Fruit fly (Drosophila melanogaster) whole organism, embryonic: ENCODE results near the gene CG8952.

Experiments used
- Aef1 ChIP-seq: fragments of 200-800 bp; sonication (Bioruptor generic); IDR thresholded peaks from 3 replicates; pipeline ENCODE4 v1.3.6; 2022; ENCODE audit warnings: missing biosample characterization, missing genetic modification characterization
- Blimp-1 ChIP-seq: fragments of 200-800 bp; sonication (Bioruptor generic); optimal IDR thresholded peaks from 3 replicates; lab custom pipeline; 2018; ENCODE audit warnings: missing biosample characterization, missing genetic modification characterization, mild to moderate bottlenecking, moderate library complexity, missing genetic modification reagents
- CG10321 ChIP-seq: fragments of 200-800 bp; sonication (Bioruptor generic); IDR thresholded peaks from 2 replicates; pipeline ENCODE4 v1.3.6; 2022; ENCODE audit warnings: missing biosample characterization, missing genetic modification characterization
- CG11456 ChIP-seq: fragments of 200-800 bp; sonication (Bioruptor generic); IDR thresholded peaks from 3 replicates; pipeline ENCODE4 v1.3.6; 2022; ENCODE audit warnings: missing biosample characterization, missing genetic modification characterization
- CG11696 ChIP-seq: fragments of 200-800 bp; sonication (Bioruptor generic); IDR thresholded peaks from 2 replicates; pipeline ENCODE4 v1.3.6; 2022; ENCODE audit warnings: missing biosample characterization, missing genetic modification characterization
- CG12104 ChIP-seq: fragments of 200-800 bp; sonication (Bioruptor generic); optimal IDR thresholded peaks from 3 replicates; lab custom pipeline; 2016; ENCODE audit warnings: missing biosample characterization, missing genetic modification characterization
- CG12942 ChIP-seq: fragments of 200-800 bp; sonication (Bioruptor generic); optimal IDR thresholded peaks from 3 replicates; lab custom pipeline; 2016; ENCODE audit warnings: missing biosample characterization, missing genetic modification characterization
- CG13624 ChIP-seq: fragments of 200-800 bp; sonication (Bioruptor generic); optimal IDR thresholded peaks from 2 replicates; lab custom pipeline; 2016; ENCODE audit warnings: missing biosample characterization, missing genetic modification characterization
- CG14014 ChIP-seq: fragments of 200-800 bp; sonication (Bioruptor generic); IDR thresholded peaks from 2 replicates; pipeline ENCODE4 v1.3.6; 2022; ENCODE audit warnings: missing biosample characterization, missing genetic modification characterization
- CG15696 ChIP-seq: fragments of 200-800 bp; sonication (Bioruptor generic); optimal IDR thresholded peaks from 2 replicates; lab custom pipeline; 2019; ENCODE audit warnings: missing biosample characterization, mild to moderate bottlenecking, missing genetic modification characterization, moderate library complexity
- CG17802 ChIP-seq: fragments of 200-800 bp; sonication (Bioruptor generic); optimal IDR thresholded peaks from 2 replicates; lab custom pipeline; 2018; ENCODE audit warnings: missing biosample characterization, mild to moderate bottlenecking, missing genetic modification characterization, moderate library complexity
- CG2712 ChIP-seq: fragments of 200-800 bp; optimal IDR thresholded peaks from 3 replicates; lab custom pipeline; 2019; ENCODE audit warnings: missing biosample characterization, mild to moderate bottlenecking, missing genetic modification characterization, moderate library complexity
- CG31365 ChIP-seq: fragments of 200-800 bp; sonication (Bioruptor generic); optimal IDR thresholded peaks from 2 replicates; lab custom pipeline; 2018; ENCODE audit warnings: missing biosample characterization, mild to moderate bottlenecking, missing genetic modification characterization
- CG4360 ChIP-seq: fragments of 200-800 bp; sonication (Bioruptor generic); IDR thresholded peaks from 2 replicates; pipeline ENCODE4 v1.3.6; 2022; ENCODE audit warnings: missing biosample characterization, missing genetic modification characterization
- CG4404 ChIP-seq: fragments of 200-800 bp; sonication (Bioruptor generic); IDR thresholded peaks from 2 replicates; pipeline ENCODE4 v1.3.6; 2022; ENCODE audit warnings: missing biosample characterization, missing genetic modification characterization
- CG4854 ChIP-seq: fragments of 200-800 bp; sonication (Bioruptor generic); optimal IDR thresholded peaks from 2 replicates; lab custom pipeline; 2016; ENCODE audit warnings: missing biosample characterization, missing genetic modification characterization, inconsistent platforms
- CG5953 ChIP-seq: fragments of 200-800 bp; sonication (Bioruptor generic); IDR thresholded peaks from 2 replicates; pipeline ENCODE4 v1.3.6; 2022; ENCODE audit warnings: missing biosample characterization, missing genetic modification characterization
- CG6683 ChIP-seq: fragments of 200-800 bp; sonication (Bioruptor generic); optimal IDR thresholded peaks from 2 replicates; lab custom pipeline; 2017; ENCODE audit warnings: missing biosample characterization, mild to moderate bottlenecking, missing genetic modification characterization, missing genetic modification reagents
- CG7928 ChIP-seq: fragments of 200-800 bp; sonication (Bioruptor generic); optimal IDR thresholded peaks from 2 replicates; lab custom pipeline; 2017; ENCODE audit warnings: missing biosample characterization, mild to moderate bottlenecking, missing genetic modification characterization
- CG9609 ChIP-seq: fragments of 200-800 bp; sonication (Bioruptor generic); optimal IDR thresholded peaks from 3 replicates; lab custom pipeline; 2016; ENCODE audit warnings: missing biosample characterization, missing genetic modification characterization
- CG9797 ChIP-seq: fragments of 200-800 bp; sonication (Bioruptor generic); optimal IDR thresholded peaks from 3 replicates; lab custom pipeline; 2018; ENCODE audit warnings: missing biosample characterization, mild to moderate bottlenecking, missing genetic modification characterization
- Doc2 ChIP-seq: fragments of 200-800 bp; sonication (Bioruptor generic); IDR thresholded peaks from 2 replicates; pipeline ENCODE4 v1.3.6; 2022; ENCODE audit warnings: missing biosample characterization, missing genetic modification characterization
- HLH4C ChIP-seq: fragments of 200-800 bp; sonication (Bioruptor generic); IDR thresholded peaks from 3 replicates; pipeline ENCODE4 v1.3.6; 2022; ENCODE audit warnings: missing biosample characterization, missing genetic modification characterization; ENCODE audit not compliant: partially characterized antibody
- Hey ChIP-seq: fragments of 200-800 bp; sonication (Bioruptor generic); optimal IDR thresholded peaks from 3 replicates; lab custom pipeline; 2018; ENCODE audit warnings: missing biosample characterization, mild to moderate bottlenecking, missing genetic modification characterization
- Hsf ChIP-seq: fragments of 200-800 bp; sonication (Bioruptor generic); optimal IDR thresholded peaks from 3 replicates; lab custom pipeline; 2016; ENCODE audit warnings: missing biosample characterization, missing genetic modification characterization
- Jarid2 ChIP-seq: fragments of 200-800 bp; sonication (Bioruptor generic); optimal IDR thresholded peaks from 3 replicates; lab custom pipeline; 2017; ENCODE audit warnings: mild to moderate bottlenecking, missing biosample characterization, missing genetic modification reagents, missing genetic modification characterization
- MESR4 ChIP-seq: fragments of 200-800 bp; sonication (Bioruptor generic); optimal IDR thresholded peaks from 2 replicates; lab custom pipeline; 2018; ENCODE audit warnings: missing biosample characterization, mild to moderate bottlenecking, missing genetic modification characterization, moderate library complexity
- Med ChIP-seq: fragments of 200-800 bp; sonication (Bioruptor generic); peaks from one replicate; lab custom pipeline; 2016; ENCODE audit warnings: missing biosample characterization, missing genetic modification characterization, mild to moderate bottlenecking, inconsistent platforms, moderate library complexity
- Myb ChIP-seq: fragments of 200-800 bp; sonication (Bioruptor generic); optimal IDR thresholded peaks from 2 replicates; lab custom pipeline; 2016; ENCODE audit warnings: missing biosample characterization, missing genetic modification characterization
- NFAT ChIP-seq: fragments of 200-800 bp; sonication (Bioruptor generic); IDR thresholded peaks from 2 replicates; pipeline ENCODE4 v1.3.6; 2022; ENCODE audit warnings: missing biosample characterization, missing genetic modification characterization
- Stat92E ChIP-seq, 3 experiments: fragments of >200 bp in 2 of 3; fragments of 200-800 bp in 1 of 3; sonication (Bioruptor generic) in 1 of 3; optimal IDR thresholded peaks; 2 replicates each; lab custom pipeline; 2017 to 2019; ENCODE audit warnings: missing biosample characterization in 3 of 3, missing genetic modification characterization in 3 of 3, mild to moderate bottlenecking in 1 of 3, moderate library complexity in 1 of 3
- Usf ChIP-seq: fragments of 200-800 bp; sonication (Bioruptor generic); optimal IDR thresholded peaks from 2 replicates; lab custom pipeline; 2017; ENCODE audit warnings: missing genotype, missing biosample characterization, missing genetic modification characterization
- abd-A ChIP-seq: fragments of 200-800 bp; sonication (Bioruptor generic); optimal IDR thresholded peaks from 3 replicates; lab custom pipeline; 2019; ENCODE audit warnings: missing biosample characterization, mild to moderate bottlenecking, missing genetic modification characterization, moderate library complexity
- bab2 ChIP-seq: fragments of 200-800 bp; sonication (Bioruptor generic); optimal IDR thresholded peaks from 2 replicates; lab custom pipeline; 2016; ENCODE audit warnings: missing biosample characterization, missing genetic modification characterization
- bsh ChIP-seq, 2 experiments: fragments of 200-800 bp; sonication (Bioruptor generic); optimal IDR thresholded peaks; 2 replicates each; lab custom pipeline; 2017 to 2018; ENCODE audit warnings: mild to moderate bottlenecking in 2 of 2, missing biosample characterization in 2 of 2, missing genetic modification characterization in 2 of 2, moderate library complexity in 1 of 2
- chif ChIP-seq, 2 experiments: fragments of 200-800 bp; sonication (Bioruptor generic); optimal IDR thresholded peaks; 3 replicates each; lab custom pipeline; 2016; ENCODE audit warnings: missing biosample characterization in 2 of 2, missing genetic modification characterization in 2 of 2
- disco-r ChIP-seq: fragments of 200-800 bp; sonication (Bioruptor generic); optimal IDR thresholded peaks from 2 replicates; lab custom pipeline; 2016; ENCODE audit warnings: missing biosample characterization, missing genetic modification characterization
- exex ChIP-seq: fragments of 200-800 bp; sonication (Bioruptor generic); optimal IDR thresholded peaks from 4 replicates; lab custom pipeline; 2018; ENCODE audit warnings: missing biosample characterization, mild to moderate bottlenecking, missing genetic modification characterization, moderate library complexity
- grau ChIP-seq: fragments of 200-800 bp; optimal IDR thresholded peaks from 3 replicates; lab custom pipeline; 2019; ENCODE audit warnings: missing biosample characterization, mild to moderate bottlenecking, missing genetic modification characterization, moderate library complexity
- inv ChIP-seq: fragments of 200-800 bp; sonication (Bioruptor generic); IDR thresholded peaks from 2 replicates; pipeline ENCODE4 v1.3.6; 2022; ENCODE audit warnings: missing biosample characterization, missing genetic modification characterization; ENCODE audit not compliant: partially characterized antibody
- jing ChIP-seq: fragments of 200-800 bp; sonication (Bioruptor generic); optimal IDR thresholded peaks from 2 replicates; lab custom pipeline; 2018; ENCODE audit warnings: missing biosample characterization, mild to moderate bottlenecking, missing genetic modification characterization
- kni ChIP-seq: fragments of 200-800 bp; sonication (Bioruptor generic); optimal IDR thresholded peaks from 3 replicates; lab custom pipeline; 2017; ENCODE audit warnings: mild to moderate bottlenecking, missing biosample characterization, missing genetic modification reagents, missing genetic modification characterization
- nau ChIP-seq: fragments of 200-800 bp; sonication (Bioruptor generic); optimal IDR thresholded peaks from 3 replicates; lab custom pipeline; 2017; ENCODE audit warnings: missing biosample characterization, mild to moderate bottlenecking, missing genetic modification characterization, missing genetic modification reagents
- oc ChIP-seq: fragments of 200-800 bp; sonication (Bioruptor generic); optimal IDR thresholded peaks from 2 replicates; lab custom pipeline; 2018; ENCODE audit warnings: missing biosample characterization, mild to moderate bottlenecking, missing genetic modification characterization, moderate library complexity
- pita ChIP-seq: fragments of 200-800 bp; sonication (Bioruptor generic); optimal IDR thresholded peaks from 2 replicates; lab custom pipeline; 2017; ENCODE audit warnings: missing biosample characterization, mild to moderate bottlenecking, missing genetic modification characterization
- pros ChIP-seq: fragments of 200-800 bp; sonication (Bioruptor generic); optimal IDR thresholded peaks from 3 replicates; lab custom pipeline; 2019; ENCODE audit warnings: missing biosample characterization, mild to moderate bottlenecking, missing genetic modification characterization, moderate library complexity
- stc ChIP-seq: fragments of 200-800 bp; sonication (Bioruptor generic); IDR thresholded peaks from 2 replicates; pipeline ENCODE4 v1.3.6; 2022; ENCODE audit warnings: missing biosample characterization, missing genetic modification characterization
- trh ChIP-seq: fragments of 200-800 bp; sonication (Bioruptor generic); optimal IDR thresholded peaks from 2 replicates; lab custom pipeline; 2016; ENCODE audit warnings: missing biosample characterization, missing genetic modification characterization
- z ChIP-seq: fragments of 200-800 bp; sonication (Bioruptor generic); IDR thresholded peaks from 3 replicates; pipeline ENCODE4 v1.3.6; 2022; ENCODE audit warnings: missing biosample characterization, missing genetic modification characterization
- zfh1 ChIP-seq: fragments of 200-800 bp; sonication (Bioruptor generic); IDR thresholded peaks from 3 replicates; pipeline ENCODE4 v1.3.6; 2022; ENCODE audit warnings: missing biosample characterization, missing genetic modification characterization
- zfh2 ChIP-seq: fragments of 200-800 bp; sonication (Bioruptor generic); optimal IDR thresholded peaks from 2 replicates; lab custom pipeline; 2016; ENCODE audit warnings: missing biosample characterization, missing genetic modification characterization

CG8952 gene

DNA sequence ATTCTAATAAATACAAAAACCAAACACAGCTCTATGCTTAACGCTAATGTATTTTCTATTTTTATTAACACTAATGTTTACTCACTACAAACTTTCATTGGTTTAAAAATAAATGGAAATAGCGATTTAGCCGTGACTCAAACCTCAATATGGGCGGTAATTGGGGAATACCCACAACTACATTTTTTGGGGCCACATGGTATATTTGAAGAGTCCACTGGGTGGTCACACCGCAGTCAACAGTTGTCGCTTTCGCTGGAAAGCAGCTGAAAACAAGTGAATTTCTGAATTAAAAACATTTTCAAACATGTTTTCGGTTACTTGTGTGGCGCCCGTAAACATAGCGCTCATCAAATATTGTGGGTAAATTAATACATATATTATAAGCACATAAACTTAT lies 17.3 kb downstream of the CG8952 start, which contains the start of gene Mvd (continued):
- TF ChIP-seq disco-r (GFP tag; lab: Kevin White, UChicago) (no peak), abd-A (tag; lab: Kevin White, UChicago) (no peak), CG11696 (GFP tag; lab: Robert Waterston, UW) (no peak), MESR4 (peak; percentile 67), oc (tag; lab: Kevin White, UChicago) (no peak), Jarid2 (GFP tag; lab: Kevin White, UChicago) (no peak), Stat92E (GFP tag; optimal IDR thresholded peaks at IDR 0.05; lab: Kevin White, UChicago) (peak in 1 of 3 experiments; percentile 3), bab2 (no peak), CG10321 (GFP tag; lab: Robert Waterston, UW) (no peak), trh (no peak), CG12104 (GFP tag; lab: Kevin White, UChicago) (no peak), inv (GFP tag; lab: Robert Waterston, UW) (no peak), CG31365 (tag; lab: Kevin White, UChicago) (no peak), pros (GFP tag; lab: Kevin White, UChicago) (no peak), grau (tag; lab: Kevin White, UChicago) (no peak), chif (GFP tag; optimal IDR thresholded peaks at IDR 0.05; lab: Kevin White, UChicago) (no peak), pita (GFP tag; lab: Kevin White, UChicago) (peak; percentile 65), CG7928 (peak; percentile 38), Hsf (GFP tag; lab: Kevin White, UChicago) (no peak), kni (GFP tag; lab: Kevin White, UChicago) (no peak), zfh1 (GFP tag; lab: Robert Waterston, UW) (0 out of 3 replicates have a peak, but pooled peaks have one; percentile 21), CG2712 (peak; percentile 45), CG4404 (GFP tag; lab: Robert Waterston, UW) (no peak), CG17802 (no peak), Aef1 (no peak), jing (GFP tag; lab: Kevin White, UChicago) (no peak), CG12942 (GFP tag; lab: Kevin White, UChicago) (no peak), nau (no peak), Hey (no peak), CG6683 (GFP tag; lab: Kevin White, UChicago) (no peak), CG5953 (GFP tag; lab: Robert Waterston, UW) (no peak), CG15696 (tag; lab: Kevin White, UChicago) (no peak), CG9609 (GFP tag; lab: Kevin White, UChicago) (no peak), CG4854 (GFP tag; lab: Kevin White, UChicago) (no peak), exex (tag; lab: Kevin White, UChicago) (no peak), NFAT (GFP tag; lab: Robert Waterston, UW) (no peak), Blimp-1 (peak; percentile 68), stc (GFP tag; lab: Robert Waterston, UW) (no peak), Usf (GFP tag; lab: Kevin White, UChicago) (no peak), Myb (GFP tag; lab: Kevin White, UChicago) (peak; percentile 53), CG9797 (GFP tag; lab: Kevin White, UChicago) (peak; percentile 82), CG13624 (GFP tag; lab: Kevin White, UChicago) (peak; percentile 19), HLH4C (GFP tag; lab: Robert Waterston, UW) (peak; percentile 13; the same call in 1 of the 3 replicates), Med (GFP tag; lab: Kevin White, UChicago) (peak; percentile 81), Doc2 (GFP tag; lab: Robert Waterston, UW) (no peak), CG11456 (GFP tag; lab: Robert Waterston, UW) (no peak), CG14014 (GFP tag; lab: Robert Waterston, UW) (no peak), z (no peak), zfh2 (no peak), bsh (GFP tag; optimal IDR thresholded peaks at IDR 0.05; lab: Kevin White, UChicago) (no peak), CG4360 (GFP tag; lab: Robert Waterston, UW) (no peak)
